Fruit fly (Drosophila melanogaster) whole organism, embryonic: Measurements from ENCODE around the gene car.

Experiments used
- Atf-2 ChIP-seq: fragments of 200-800 bp; sonication (Bioruptor generic); optimal IDR thresholded peaks from 2 replicates; lab custom pipeline; 2016; ENCODE audit warnings: missing biosample characterization, missing genetic modification characterization
- CG10462 ChIP-seq: fragments of 200-800 bp; sonication (Bioruptor generic); optimal IDR thresholded peaks from 2 replicates; lab custom pipeline; 2016; ENCODE audit warnings: missing biosample characterization, missing genetic modification characterization
- CG10979 ChIP-seq: fragments of 200-800 bp; sonication (Bioruptor generic); optimal IDR thresholded peaks from 2 replicates; lab custom pipeline; 2018; ENCODE audit warnings: missing biosample characterization, mild to moderate bottlenecking, missing genetic modification characterization, moderate library complexity
- CG13287 ChIP-seq: fragments of 200-800 bp; sonication (Bioruptor generic); IDR thresholded peaks from 2 replicates; pipeline ENCODE4 v1.3.6; 2022; ENCODE audit warnings: missing biosample characterization, missing genetic modification characterization; ENCODE audit not compliant: partially characterized antibody
- CG13296 ChIP-seq: fragments of 200-800 bp; sonication (Bioruptor generic); optimal IDR thresholded peaks from 3 replicates; lab custom pipeline; 2018; ENCODE audit warnings: missing biosample characterization, mild to moderate bottlenecking, missing genetic modification characterization
- CG1832 ChIP-seq: fragments of 200-800 bp; sonication (Bioruptor generic); optimal IDR thresholded peaks from 2 replicates; lab custom pipeline; 2017; ENCODE audit warnings: missing biosample characterization, mild to moderate bottlenecking, missing genetic modification characterization, inconsistent platforms
- CG43689 ChIP-seq: fragments of 200-800 bp; sonication (Bioruptor generic); IDR thresholded peaks from 2 replicates; pipeline ENCODE4 v1.3.6; 2022; ENCODE audit warnings: missing biosample characterization, missing genetic modification characterization
- CG4730 ChIP-seq: fragments of 200-800 bp; sonication (Bioruptor generic); IDR thresholded peaks from 2 replicates; pipeline ENCODE4 v1.3.6; 2022; ENCODE audit warnings: missing biosample characterization, missing genetic modification characterization
- CG7357 ChIP-seq: fragments of 200-800 bp; sonication (Bioruptor generic); IDR thresholded peaks from 3 replicates; pipeline ENCODE4 v1.3.6; 2022; ENCODE audit warnings: missing biosample characterization, missing genetic modification characterization
- CG7372 ChIP-seq: fragments of 200-800 bp; sonication (Bioruptor generic); IDR thresholded peaks from 2 replicates; pipeline ENCODE4 v1.3.6; 2022; ENCODE audit warnings: missing biosample characterization, missing genetic modification characterization
- CG7987 ChIP-seq: fragments of 200-800 bp; sonication (Bioruptor generic); optimal IDR thresholded peaks from 2 replicates; lab custom pipeline; 2018; ENCODE audit warnings: missing biosample characterization, mild to moderate bottlenecking, missing genetic modification characterization, moderate library complexity
- CG9215 ChIP-seq: fragments of 200-800 bp; sonication (Bioruptor generic); IDR thresholded peaks from 2 replicates; pipeline ENCODE4 v1.3.6; 2022; ENCODE audit warnings: missing biosample characterization, missing genetic modification characterization
- Dip2 ChIP-seq: fragments of 200-800 bp; sonication (Bioruptor generic); IDR thresholded peaks from 2 replicates; pipeline ENCODE4 v1.3.6; 2022; ENCODE audit warnings: missing biosample characterization, missing genetic modification characterization
- Doc3 ChIP-seq: fragments of 200-800 bp; sonication (Bioruptor generic); IDR thresholded peaks from 3 replicates; pipeline ENCODE4 v1.3.6; 2022; ENCODE audit warnings: missing biosample characterization, missing genetic modification characterization; ENCODE audit not compliant: partially characterized antibody
- Gug ChIP-seq: fragments of 200-800 bp; sonication (Bioruptor generic); IDR thresholded peaks from 4 replicates; pipeline ENCODE4 v1.3.6; 2022; ENCODE audit warnings: missing biosample characterization, missing genetic modification characterization
- Hand ChIP-seq: fragments of 200-800 bp; sonication (Bioruptor generic); optimal IDR thresholded peaks from 2 replicates; lab custom pipeline; 2017; ENCODE audit warnings: mild to moderate bottlenecking, missing biosample characterization, missing genetic modification reagents, missing genetic modification characterization
- Hr39 ChIP-seq: fragments of >200 bp; optimal IDR thresholded peaks from 2 replicates; lab custom pipeline; 2017
- Hr51 ChIP-seq, 2 experiments: fragments of 200-800 bp; sonication (Bioruptor generic); optimal IDR thresholded peaks; 2 replicates in 1 of 2; 3 replicates in 1 of 2; lab custom pipeline; 2016 to 2018; ENCODE audit warnings: missing biosample characterization in 2 of 2, missing genetic modification characterization in 2 of 2, mild to moderate bottlenecking in 1 of 2, moderate library complexity in 1 of 2
- Hr78 ChIP-seq, 2 experiments: fragments of 200-800 bp in 1 of 2; fragments of >200 bp in 1 of 2; sonication (Bioruptor generic) in 1 of 2; optimal IDR thresholded peaks; 2 replicates each; lab custom pipeline; 2017 to 2019; ENCODE audit warnings: missing biosample characterization in 2 of 2, missing genetic modification characterization in 2 of 2, mild to moderate bottlenecking in 1 of 2, moderate library complexity in 1 of 2
- Lim3 ChIP-seq: fragments of 200-800 bp; sonication (Bioruptor generic); IDR thresholded peaks from 2 replicates; pipeline ENCODE4 v1.3.6; 2022; ENCODE audit warnings: missing biosample characterization, missing genetic modification characterization
- Nf-YC ChIP-seq: fragments of 200-800 bp; optimal IDR thresholded peaks from 3 replicates; lab custom pipeline; 2019; ENCODE audit warnings: missing biosample characterization, mild to moderate bottlenecking, missing genetic modification characterization, moderate library complexity
- Side ChIP-seq: fragments of 200-800 bp; sonication (Bioruptor generic); optimal IDR thresholded peaks from 2 replicates; lab custom pipeline; 2016; ENCODE audit warnings: missing biosample characterization, missing genetic modification characterization
- Sry-δ ChIP-seq: fragments of 200-800 bp; sonication (Bioruptor generic); optimal IDR thresholded peaks from 2 replicates; lab custom pipeline; 2016; ENCODE audit warnings: missing biosample characterization, missing genetic modification characterization
- ac ChIP-seq: fragments of 200-800 bp; sonication (Bioruptor generic); optimal IDR thresholded peaks from 3 replicates; lab custom pipeline; 2017; ENCODE audit warnings: missing biosample characterization, mild to moderate bottlenecking, missing genetic modification characterization
- bcd ChIP-seq: fragments of 200-800 bp; sonication (Bioruptor generic); optimal IDR thresholded peaks from 2 replicates; lab custom pipeline; 2017; ENCODE audit warnings: missing biosample characterization, mild to moderate bottlenecking, missing genetic modification characterization
- cas ChIP-seq: fragments of 200-800 bp; sonication (Bioruptor generic); IDR thresholded peaks from 2 replicates; pipeline ENCODE4 v1.3.6; 2022; ENCODE audit warnings: missing biosample characterization, missing genetic modification characterization
- chif ChIP-seq, 2 experiments: fragments of 200-800 bp; sonication (Bioruptor generic); optimal IDR thresholded peaks; 3 replicates each; lab custom pipeline; 2016; ENCODE audit warnings: missing biosample characterization in 2 of 2, missing genetic modification characterization in 2 of 2
- chm ChIP-seq: fragments of 200-800 bp; sonication (Bioruptor generic); IDR thresholded peaks from 2 replicates; pipeline ENCODE4 v1.3.6; 2022; ENCODE audit warnings: missing biosample characterization, missing genetic modification characterization
- croc ChIP-seq: fragments of 200-800 bp; sonication (Bioruptor generic); conservative IDR thresholded peaks from 3 replicates; pipeline ENCODE4 v1.3.6; 2022; ENCODE audit warnings: missing biosample characterization, missing genetic modification characterization
- da ChIP-seq: fragments of 200-800 bp; sonication (Bioruptor generic); optimal IDR thresholded peaks from 2 replicates; lab custom pipeline; 2016; ENCODE audit warnings: missing biosample characterization, missing genetic modification characterization
- dati ChIP-seq: fragments of 200-800 bp; sonication (Bioruptor generic); IDR thresholded peaks from 2 replicates; pipeline ENCODE4 v1.3.6; 2022; ENCODE audit warnings: missing biosample characterization, missing genetic modification characterization
- ind ChIP-seq: fragments of 200-800 bp; sonication (Bioruptor generic); optimal IDR thresholded peaks from 3 replicates; lab custom pipeline; 2016; ENCODE audit warnings: missing biosample characterization, missing genetic modification characterization
- knrl ChIP-seq: fragments of 200-800 bp; sonication (Bioruptor generic); IDR thresholded peaks from 3 replicates; pipeline ENCODE4 v1.3.6; 2022; ENCODE audit warnings: missing biosample characterization, missing genetic modification characterization; ENCODE audit not compliant: partially characterized antibody
- lab ChIP-seq: fragments of 200-800 bp; sonication (Bioruptor generic); optimal IDR thresholded peaks from 3 replicates; lab custom pipeline; 2017; ENCODE audit warnings: missing biosample characterization, missing genetic modification characterization, mild to moderate bottlenecking, moderate library complexity, missing genetic modification reagents
- lbe ChIP-seq: fragments of 200-800 bp; sonication (Bioruptor generic); optimal IDR thresholded peaks from 2 replicates; lab custom pipeline; 2016; ENCODE audit warnings: missing biosample characterization, mild to moderate bottlenecking, missing genetic modification characterization
- lola ChIP-seq, 3 experiments: fragments of >200 bp in 2 of 3; fragments of 200-800 bp in 1 of 3; sonication (Bioruptor generic) in 1 of 3; optimal IDR thresholded peaks; 2 replicates each; lab custom pipeline; 2017 to 2019; ENCODE audit warnings: missing biosample characterization in 3 of 3, missing genetic modification characterization in 3 of 3, mild to moderate bottlenecking in 1 of 3, moderate library complexity in 1 of 3
- nerfin-2 ChIP-seq: fragments of 200-800 bp; sonication (Bioruptor generic); IDR thresholded peaks from 2 replicates; pipeline ENCODE4 v1.3.6; 2022; ENCODE audit warnings: missing biosample characterization, missing genetic modification characterization; ENCODE audit not compliant: partially characterized antibody
- otp ChIP-seq: fragments of 200-800 bp; sonication (Bioruptor generic); IDR thresholded peaks from 3 replicates; pipeline ENCODE4, ENCODE4 v1.3.6; 2022; ENCODE audit warnings: missing biosample characterization, missing genetic modification characterization
- pan ChIP-seq, 4 experiments: fragments of >200 bp in 3 of 4; fragments of 200-800 bp in 1 of 4; sonication (Bioruptor generic) in 1 of 4; optimal IDR thresholded peaks in 3 of 4; IDR thresholded peaks in 1 of 4; 2 replicates each; pipeline versions ENCODE4 v1.3.6 to Lab custom; 2017 to 2022; ENCODE audit warnings: missing biosample characterization in 2 of 4, missing genetic modification characterization in 2 of 4, mixed read lengths in 1 of 4
- prd ChIP-seq, 3 experiments: fragments of >200 bp in 2 of 3; fragments of 200-800 bp in 1 of 3; sonication (Bioruptor generic) in 1 of 3; optimal IDR thresholded peaks in 2 of 3; IDR thresholded peaks in 1 of 3; 2 replicates in 2 of 3; 3 replicates in 1 of 3; pipeline versions ENCODE4 v1.3.6 to Lab custom; 2017 to 2022; ENCODE audit warnings: missing biosample characterization in 1 of 3, missing genetic modification characterization in 1 of 3
- schlank ChIP-seq: fragments of 200-800 bp; sonication (Bioruptor generic); optimal IDR thresholded peaks from 2 replicates; lab custom pipeline; 2018; ENCODE audit warnings: missing biosample characterization, mild to moderate bottlenecking, missing genetic modification characterization
- shn ChIP-seq: fragments of 200-800 bp; sonication (Bioruptor generic); optimal IDR thresholded peaks from 3 replicates; lab custom pipeline; 2016; ENCODE audit warnings: missing biosample characterization, missing genetic modification characterization
- sim ChIP-seq: fragments of 200-800 bp; sonication (Bioruptor generic); IDR thresholded peaks from 2 replicates; pipeline ENCODE4 v1.3.6; 2022; ENCODE audit warnings: missing biosample characterization, missing genetic modification characterization
- slbo ChIP-seq: fragments of 200-800 bp; sonication (Bioruptor generic); IDR thresholded peaks from 2 replicates; pipeline ENCODE4 v1.3.6; 2022; ENCODE audit warnings: missing biosample characterization, missing genetic modification characterization
- sna ChIP-seq: fragments of 200-800 bp; sonication (Bioruptor generic); IDR thresholded peaks from 2 replicates; pipeline ENCODE4 v1.3.6; 2022; ENCODE audit warnings: missing biosample characterization, missing genetic modification characterization; ENCODE audit not compliant: partially characterized antibody
- sqz ChIP-seq: fragments of 200-800 bp; sonication (Bioruptor generic); optimal IDR thresholded peaks from 3 replicates; lab custom pipeline; 2018; ENCODE audit warnings: missing biosample characterization, mild to moderate bottlenecking, missing genetic modification characterization
- vvl ChIP-seq: fragments of 200-800 bp; sonication (Bioruptor generic); IDR thresholded peaks from 2 replicates; pipeline ENCODE4 v1.3.6; 2022; ENCODE audit warnings: missing biosample characterization, missing genetic modification characterization

Gene car

DNA sequence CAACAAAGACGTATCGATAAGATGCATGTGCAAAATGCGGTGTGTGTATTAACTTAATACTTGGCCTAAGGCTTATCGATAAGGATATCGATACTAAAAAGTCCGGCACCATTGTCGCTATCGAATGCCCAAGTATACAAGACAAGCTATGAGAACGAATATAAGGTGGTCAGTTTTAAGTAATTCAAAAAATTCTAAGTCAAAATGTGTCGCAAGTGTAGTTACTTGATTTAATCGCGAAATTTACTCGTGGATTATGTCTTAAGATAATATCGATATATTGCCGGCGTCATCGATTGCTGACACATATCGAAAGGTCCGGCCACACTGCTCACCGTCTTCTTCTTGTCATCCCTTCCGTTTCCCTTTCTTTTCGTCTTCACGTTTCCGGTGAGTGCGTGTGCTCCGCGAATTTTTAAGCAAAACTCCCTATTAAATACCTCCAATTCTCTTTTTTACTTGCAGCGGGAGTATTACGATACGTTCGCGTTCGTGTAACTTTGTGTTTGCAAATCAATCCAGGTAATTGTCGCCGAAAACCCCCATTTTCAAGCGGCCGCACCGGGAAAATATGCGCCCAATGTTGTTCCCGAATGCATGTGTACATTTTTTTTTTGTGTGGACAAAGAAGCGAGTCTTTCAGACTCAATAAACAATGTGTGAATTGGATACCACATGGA, 32.0 kb downstream of the car start, which contains the start of gene RpS10b (continued):
- TF ChIP-seq nerfin-2 (GFP tag; lab: Robert Waterston, UW) (peak; percentile 86), Hr39 (no peak), cas (GFP tag; lab: Robert Waterston, UW) (no peak), Sry-δ (GFP tag; lab: Kevin White, UChicago) (peak; percentile 95), croc (GFP tag; lab: Robert Waterston, UW) (peak; percentile 60; the same call in 2 of the 3 replicates), CG7987 (GFP tag; lab: Kevin White, UChicago) (peak; percentile 97), pan (optimal IDR thresholded peaks at IDR 0.05; lab: Kevin White, UChicago) (no peak), pan (GFP tag; optimal IDR thresholded peaks at IDR 0.05 in 1 of 2, IDR thresholded peaks at IDR 0.05 in 1 of 2) (peak in 1 of 2 experiments; percentile 87), lola (GFP tag; optimal IDR thresholded peaks at IDR 0.05; lab: Kevin White, UChicago) (peak in 1 of 3 experiments; percentile 70), Atf-2 (peak; percentile 84), Hr78 (GFP tag; optimal IDR thresholded peaks at IDR 0.05; lab: Kevin White, UChicago) (peak in 1 of 2 experiments; percentile 50), shn (GFP tag; lab: Kevin White, UChicago) (peak; percentile 90), Hand (GFP tag; lab: Kevin White, UChicago) (peak; percentile 90), Lim3 (no peak), slbo (peak; percentile 75), otp (GFP tag; lab: Robert Waterston, UW) (peak; percentile 87), Doc3 (GFP tag; lab: Robert Waterston, UW) (peak; percentile 89), lab (GFP tag; lab: Kevin White, UChicago) (peak; percentile 96), CG9215 (GFP tag; lab: Robert Waterston, UW) (peak; percentile 42), CG13287 (GFP tag; lab: Robert Waterston, UW) (peak; percentile 91), CG43689 (GFP tag; lab: Robert Waterston, UW) (peak; percentile 78), sqz (GFP tag; lab: Kevin White, UChicago) (peak; percentile 94), schlank (peak; percentile 91), chm (GFP tag; lab: Robert Waterston, UW) (peak; percentile 90), lbe (GFP tag; lab: Kevin White, UChicago) (peak; percentile 71), da (peak; percentile 93), CG10462 (GFP tag; lab: Kevin White, UChicago) (peak; percentile 54), sna (GFP tag; lab: Robert Waterston, UW) (peak; percentile 90), prd (optimal IDR thresholded peaks at IDR 0.05; lab: Kevin White, UChicago) (no peak), prd (GFP tag; IDR thresholded peaks at IDR 0.05; lab: Robert Waterston, UW) (peak; percentile 60), ac (GFP tag; lab: Kevin White, UChicago) (peak; percentile 93), Side (GFP tag; lab: Kevin White, UChicago) (peak; percentile 78), vvl (GFP tag; lab: Robert Waterston, UW) (peak; percentile 76), CG10979 (tag; lab: Kevin White, UChicago) (peak; percentile 77), CG13296 (GFP tag; lab: Kevin White, UChicago) (peak; percentile 95), Gug (GFP tag; lab: Robert Waterston, UW) (peak; percentile 49; the same call in 2 of the 4 replicates), CG4730 (GFP tag; lab: Robert Waterston, UW) (0 out of 2 replicates have a peak, but pooled peaks have one; percentile 25), dati (GFP tag; lab: Robert Waterston, UW) (peak; percentile 54), CG7372 (GFP tag; lab: Robert Waterston, UW) (peak; percentile 41), chif (GFP tag; optimal IDR thresholded peaks at IDR 0.05; lab: Kevin White, UChicago) (peak; percentile 63 to 89), bcd (GFP tag; lab: Kevin White, UChicago) (peak; percentile 95), ind (GFP tag; lab: Kevin White, UChicago) (peak; percentile 72), Nf-YC (tag; lab: Kevin White, UChicago) (peak; percentile 71), sim (GFP tag; lab: Robert Waterston, UW) (peak; percentile 80), CG7357 (GFP tag; lab: Robert Waterston, UW) (peak; percentile 57; the same call in 1 of the 3 replicates), CG1832 (GFP tag; lab: Kevin White, UChicago) (no peak), Dip2 (GFP tag; lab: Robert Waterston, UW) (no peak), knrl (GFP tag; lab: Robert Waterston, UW) (peak; percentile 97), Hr51 (GFP tag; optimal IDR thresholded peaks at IDR 0.05; lab: Kevin White, UChicago) (peak; percentile 78)
